Worm (Caenorhabditis elegans) whole organism, midembryonic: ENCODE measurements around the gene rog-1.

ENCODE experiments used
- T22C8.4 ChIP-seq: fragments of 200-800 bp; sonication (Bioruptor generic); IDR thresholded peaks from 2 replicates; pipeline ENCODE4 v1.3.6; 2022; ENCODE audit warnings: missing genetic modification characterization, missing compliant biosample characterization
- cog-1 ChIP-seq: sonication (generic microtip); optimal IDR thresholded peaks from 2 replicates; lab custom pipeline; 2016; ENCODE audit warnings: missing genetic modification characterization, missing compliant biosample characterization
- flt-1 ChIP-seq: fragments of 200-800 bp; sonication (Bioruptor generic); IDR thresholded peaks from 2 replicates; pipeline ENCODE4 v1.3.6; 2022; ENCODE audit warnings: missing genetic modification characterization, missing compliant biosample characterization
- klf-2 ChIP-seq: fragments of 200-800 bp; sonication (Bioruptor generic); conservative IDR thresholded peaks from 2 replicates; pipeline ENCODE4 v1.3.6; 2022; ENCODE audit warnings: missing genetic modification reagents, missing genetic modification characterization, missing compliant biosample characterization
- med-1 ChIP-seq: sonication (generic microtip); optimal IDR thresholded peaks from 2 replicates; lab custom pipeline; 2017; ENCODE audit warnings: missing genetic modification characterization, mild to moderate bottlenecking, missing compliant biosample characterization, antibody characterized with exemption, missing genetic modification reagents; ENCODE audit not compliant: insufficient read depth
- ref-1 ChIP-seq: fragments of 200-800 bp; sonication (Bioruptor generic); conservative IDR thresholded peaks from 2 replicates; pipeline ENCODE4 v1.3.6; 2022; ENCODE audit warnings: missing genetic modification reagents, missing genetic modification characterization, missing compliant biosample characterization
- tab-1 ChIP-seq: fragments of 200-800 bp; sonication (Bioruptor generic); IDR thresholded peaks from 2 replicates; pipeline ENCODE4 v1.3.6; 2022; ENCODE audit warnings: missing genetic modification characterization, missing compliant biosample characterization
- ztf-23 ChIP-seq: fragments of 200-800 bp; sonication (Bioruptor generic); IDR thresholded peaks from 2 replicates; pipeline ENCODE4 v1.3.6; 2022; ENCODE audit warnings: missing genetic modification reagents, missing genetic modification characterization, missing compliant biosample characterization
- ztf-29 ChIP-seq: fragments of 200-800 bp; sonication (Bioruptor generic); IDR thresholded peaks from 2 replicates; pipeline ENCODE4 v1.3.6; 2022; ENCODE audit warnings: missing genetic modification reagents, missing genetic modification characterization, missing compliant biosample characterization

ce11 chrII:1324017-1324416 lies 50.8 kb downstream of the rog-1 start:
- TF ChIP-seq ref-1 (GFP tag; lab: Robert Waterston, UW) (no peak), T22C8.4 (GFP tag; lab: Robert Waterston, UW) (no peak), cog-1 (tag; lab: Kevin White, UChicago) (no peak), tab-1 (GFP tag; lab: Robert Waterston, UW) (no peak), flt-1 (GFP tag; lab: Robert Waterston, UW) (no peak), med-1 (GFP tag; lab: Kevin White, UChicago) (no peak), ztf-29 (GFP tag; lab: Robert Waterston, UW) (no peak), klf-2 (no peak), ztf-23 (GFP tag; lab: Robert Waterston, UW) (no peak)
